Worm (Caenorhabditis elegans): ENCODE results near the gene msrp-4.
"Not testable (repeated sequence)": the region's sequence is repeated elsewhere in the genome, so short reads cannot be mapped to it uniquely, and the experiment has no call there.

Gene msrp-4

DNA sequence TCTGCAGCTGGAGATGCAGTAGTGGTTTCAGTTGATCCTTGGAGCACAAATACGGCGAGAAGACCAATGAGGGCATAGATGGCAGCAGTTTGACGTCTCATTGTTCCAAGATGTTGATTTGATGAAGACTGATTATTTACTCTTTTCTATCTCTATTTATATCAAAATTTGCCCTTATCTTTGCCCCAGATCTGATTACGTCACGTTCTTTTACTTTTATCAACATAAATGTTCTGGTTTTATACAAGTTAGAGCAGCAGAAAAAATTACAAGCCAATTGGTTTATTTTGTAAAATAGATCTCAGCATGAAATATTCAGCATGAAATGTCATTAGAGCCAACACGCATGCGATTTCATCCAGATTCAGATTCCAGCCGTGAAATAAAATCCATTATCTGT lies at the start of gene msrp-4:
TSS of gene msrp-4 (minus strand) at position 101 of the 400 bp plus-strand sequence.
- TF ChIP-seq W03F9.2, him-1, dao-5 (tag; optimal IDR thresholded peaks at IDR 0.05): not testable (repeated sequence)

DNA sequence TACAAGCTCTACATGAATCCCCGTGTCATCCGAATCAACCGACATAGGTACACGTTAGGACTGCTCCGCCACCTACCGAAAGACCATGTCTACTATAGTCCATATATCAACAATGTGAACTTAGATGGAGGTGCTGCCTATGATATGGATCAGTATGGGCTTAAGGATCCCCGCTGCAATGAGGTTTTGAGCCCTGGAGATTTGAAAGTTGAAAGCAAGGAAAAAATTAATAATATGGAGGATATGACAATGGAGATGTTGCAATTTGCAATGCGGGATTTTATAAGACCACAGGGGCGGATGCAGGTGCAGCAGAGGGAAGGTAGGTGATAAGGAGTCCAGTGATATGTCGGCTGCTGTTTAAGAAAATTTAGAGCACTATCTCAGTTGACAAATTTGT lies 46.7 kb upstream of the msrp-4 start:
- TF ChIP-seq him-1 (tag; optimal IDR thresholded peaks at IDR 0.05) (no peak), dao-5 (tag; optimal IDR thresholded peaks at IDR 0.05) (no peak), W03F9.2 (tag; optimal IDR thresholded peaks at IDR 0.05) (no peak)

DNA sequence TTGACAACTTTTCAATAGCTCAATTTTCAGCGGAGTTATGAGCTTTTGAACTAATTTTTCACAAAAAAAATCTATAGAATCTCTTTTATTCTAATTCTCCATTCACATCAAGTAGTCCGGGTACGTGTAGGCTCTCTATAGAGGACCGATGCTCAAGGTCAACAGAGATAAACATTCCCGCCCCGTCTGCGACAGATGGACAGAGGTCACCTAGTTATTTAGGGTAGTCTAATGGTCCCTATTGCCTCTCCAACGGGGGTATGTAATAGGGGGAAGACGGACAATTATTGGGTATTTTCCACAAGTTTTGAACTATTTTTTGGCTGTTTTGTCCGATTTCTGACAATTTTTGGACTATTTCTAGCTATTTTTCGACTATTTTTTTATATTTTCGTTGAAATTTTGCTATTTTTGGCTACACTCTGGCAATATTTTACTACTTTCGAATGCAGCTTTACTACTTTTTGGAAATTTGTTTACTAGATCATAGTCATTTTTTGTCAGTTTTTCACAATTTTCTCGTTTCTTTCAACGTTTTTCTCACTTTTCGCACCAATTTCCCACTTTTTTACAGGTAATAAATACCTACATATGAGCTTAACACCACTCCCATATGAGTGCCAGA lies 45.7 kb upstream of the msrp-4 start, which contains the start of gene fbxc-51:
TSS of gene fbxc-51 (plus strand) at position 575 of the 625 bp plus-strand sequence.
- TF ChIP-seq dao-5 (tag; optimal IDR thresholded peaks at IDR 0.05) (no peak), him-1 (tag; optimal IDR thresholded peaks at IDR 0.05) (no peak), W03F9.2 (tag; optimal IDR thresholded peaks at IDR 0.05) (no peak)

ce11 chrII:866801-867200 lies 44.2 kb upstream of the msrp-4 start, which contains the start of gene Y46B2A.3:
Y46B2A.3 (minus strand) TSS chrII:866901.
- TF ChIP-seq him-1 (tag; optimal IDR thresholded peaks at IDR 0.05) (no peak), W03F9.2 (tag; optimal IDR thresholded peaks at IDR 0.05) (no peak), dao-5 (tag; optimal IDR thresholded peaks at IDR 0.05) (no peak)

ce11 chrII:861564-861963 lies 38.9 kb upstream of the msrp-4 start, which contains the start of gene Y46B2A.4:
Y46B2A.4 (plus strand) TSS chrII:861864.
- TF ChIP-seq W03F9.2 (tag; optimal IDR thresholded peaks at IDR 0.05) (no peak), him-1 (tag; optimal IDR thresholded peaks at IDR 0.05) (no peak), dao-5 (tag; optimal IDR thresholded peaks at IDR 0.05) (no peak)

- not testable (repeated sequence) for TF ChIP-seq him-1, W03F9.2, dao-5 (tag; optimal IDR thresholded peaks at IDR 0.05)
Observed at ce11 chrII:850567-850966, 27.9 kb upstream of the msrp-4 start, which contains the start of gene F28A10.5. F28A10.5 (minus strand) TSS chrII:850667.

DNA sequence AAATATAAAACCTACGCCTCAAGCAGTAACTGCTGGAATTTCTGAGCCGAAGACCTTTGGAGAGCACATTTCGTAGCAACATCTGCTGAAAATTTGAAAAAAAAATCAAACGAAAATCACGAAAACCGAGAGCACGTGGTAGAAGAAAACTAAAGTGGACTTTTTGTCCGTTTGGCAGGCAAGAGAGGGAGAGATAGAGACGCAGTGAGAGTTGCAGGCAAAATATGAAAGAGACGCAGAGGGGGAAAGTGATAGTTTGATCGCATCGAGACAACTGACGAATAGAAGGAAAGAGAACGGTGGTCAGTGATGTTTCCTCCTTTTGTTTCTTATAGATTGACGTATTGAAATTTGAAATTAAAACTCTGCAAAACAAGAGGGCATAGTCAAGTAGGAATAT lies 25.9 kb upstream of the msrp-4 start, which contains the start of the genes acdh-9 and F28A10.13:
TSS of gene acdh-9 (minus strand) at position 85 of the 400 bp plus-strand sequence.
TSS of gene F28A10.13 (plus strand) at position 294 of the 400 bp plus-strand sequence.
- TF ChIP-seq dao-5 (tag; optimal IDR thresholded peaks at IDR 0.05): no peak
- no peak for TF ChIP-seq W03F9.2 (tag; optimal IDR thresholded peaks at IDR 0.05)
- no peak for TF ChIP-seq him-1 (tag; optimal IDR thresholded peaks at IDR 0.05)

ce11 chrII:845618-846017 lies 23.0 kb upstream of the msrp-4 start, which contains the start of gene F28A10.7:
F28A10.7 (minus strand) TSS chrII:845718.
- TF ChIP-seq dao-5 (tag; optimal IDR thresholded peaks at IDR 0.05) (no peak), W03F9.2 (tag; optimal IDR thresholded peaks at IDR 0.05) (no peak), him-1 (tag; optimal IDR thresholded peaks at IDR 0.05) (no peak)

DNA sequence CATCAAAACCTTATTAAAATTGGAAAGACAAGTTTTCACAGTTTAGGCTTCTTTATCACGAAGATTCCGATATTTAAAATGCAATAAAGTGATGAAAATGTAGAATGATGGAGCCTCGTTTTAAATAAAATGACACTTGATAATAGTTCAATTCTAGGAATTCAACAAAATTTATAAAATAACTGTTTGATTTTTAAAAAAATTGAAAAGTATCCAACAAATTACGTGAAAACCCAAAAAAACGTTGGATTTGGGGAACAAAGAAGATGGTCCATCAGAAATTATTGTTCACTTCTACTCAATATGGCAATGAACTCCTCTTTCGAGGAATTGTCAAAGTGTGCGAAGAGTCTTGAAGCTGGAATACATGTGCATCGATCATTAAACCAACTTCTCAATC lies 21.3 kb upstream of the msrp-4 start, which contains the start of gene F28A10.4:
TSS of gene F28A10.4 (plus strand) at position 301 of the 400 bp plus-strand sequence.
- TF ChIP-seq W03F9.2 (tag; optimal IDR thresholded peaks at IDR 0.05) (no peak), him-1 (tag; optimal IDR thresholded peaks at IDR 0.05) (no peak), dao-5 (tag; optimal IDR thresholded peaks at IDR 0.05) (no peak)

- TF ChIP-seq him-1 (tag; optimal IDR thresholded peaks at IDR 0.05) (no peak), W03F9.2 (tag; optimal IDR thresholded peaks at IDR 0.05) (no peak), dao-5 (tag; optimal IDR thresholded peaks at IDR 0.05) (no peak)
Observed at ce11 chrII:840131-840530, 17.5 kb upstream of the msrp-4 start, which contains the start of gene clc-33. clc-33 (plus strand) TSS chrII:840431.

ce11 chrII:838414-838813 lies 15.8 kb upstream of the msrp-4 start, which contains the start of gene F28A10.8:
F28A10.8 (minus strand) TSS chrII:838514.
- TF ChIP-seq W03F9.2 (tag; optimal IDR thresholded peaks at IDR 0.05) (no peak), dao-5 (tag; optimal IDR thresholded peaks at IDR 0.05) (no peak), him-1 (tag; optimal IDR thresholded peaks at IDR 0.05) (no peak)

DNA sequence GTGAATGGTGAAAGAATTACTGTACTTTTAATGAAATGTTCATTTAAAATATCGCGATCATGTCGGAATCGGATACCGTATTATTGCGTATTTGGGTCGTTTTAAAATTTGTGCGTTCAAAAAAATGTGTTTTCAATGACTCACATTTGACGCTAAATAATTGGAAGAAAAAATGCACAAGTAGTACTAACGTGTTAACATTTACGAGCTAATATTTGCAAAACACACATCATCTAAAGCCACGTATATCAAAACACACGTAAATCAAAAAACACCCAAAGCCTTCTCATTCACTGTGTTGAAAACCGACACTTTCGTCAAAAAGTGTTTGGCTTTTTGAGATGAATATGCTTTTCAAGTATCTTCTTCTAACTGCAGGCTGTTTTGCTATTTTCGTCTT lies 2.9 kb upstream of the msrp-4 start, which contains the start of gene F28A10.1:
TSS of gene F28A10.1 (plus strand) at position 301 of the 400 bp plus-strand sequence.
- no peak for TF ChIP-seq W03F9.2 (tag; optimal IDR thresholded peaks at IDR 0.05)
- TF ChIP-seq him-1 (tag; optimal IDR thresholded peaks at IDR 0.05): no peak
- TF ChIP-seq dao-5 (tag; optimal IDR thresholded peaks at IDR 0.05): no peak

- TF ChIP-seq dao-5 (tag; optimal IDR thresholded peaks at IDR 0.05) (no peak), him-1 (tag; optimal IDR thresholded peaks at IDR 0.05) (no peak)
Observed at ce11 chrII:823529-823928, 899 bp upstream of the msrp-4 start, which contains the start of gene F46F5.10. F46F5.10 (plus strand) TSS chrII:823829.

DNA sequence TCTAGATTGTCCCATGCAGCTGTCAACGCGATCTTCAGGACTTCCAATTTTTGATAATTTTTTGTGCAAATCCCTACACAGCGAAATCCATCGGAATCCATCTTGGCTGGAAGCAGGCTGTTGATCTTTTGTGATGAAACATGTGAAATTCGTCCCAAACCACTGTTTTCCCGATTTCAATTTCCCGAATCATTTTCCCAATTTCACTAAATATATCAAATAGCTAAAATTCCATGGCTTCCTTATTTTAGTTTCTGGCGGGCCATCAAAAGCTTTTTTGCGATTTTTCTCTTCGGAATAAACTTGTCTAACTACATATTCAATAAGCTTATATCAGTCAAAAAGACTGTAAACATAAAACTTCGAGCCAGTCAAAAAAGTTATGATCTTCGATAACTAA lies 1.1 kb downstream of the msrp-4 start, which contains the start of gene F46F5.8:
TSS of gene F46F5.8 (minus strand) at position 101 of the 400 bp plus-strand sequence.
- TF ChIP-seq W03F9.2 (tag; optimal IDR thresholded peaks at IDR 0.05) (no peak), him-1 (tag; optimal IDR thresholded peaks at IDR 0.05) (no peak), dao-5 (tag; optimal IDR thresholded peaks at IDR 0.05) (no peak)
